Fruit fly (Drosophila melanogaster): ENCODE measurements around the gene tara.

tara gene

dm6 chr3R:16280003-16280998 lies 54.9 kb downstream of the tara start (continued):
- TF ChIP-seq HmgD (GFP tag; optimal IDR thresholded peaks at IDR 0.05) (peak; percentile 99), CG3995 (GFP tag; optimal IDR thresholded peaks at IDR 0.05) (peak; percentile 86), hkb (optimal IDR thresholded peaks at IDR 0.05) (no peak), hkb (GFP tag; IDR thresholded peaks at IDR 0.05) (peak; percentile 100), Side (GFP tag; optimal IDR thresholded peaks at IDR 0.05) (peak; percentile 99), ash1 (GFP tag; optimal IDR thresholded peaks at IDR 0.05) (peak; percentile 92), knrl (GFP tag; IDR thresholded peaks at IDR 0.05; ENCODE audit: partially characterized antibody) (no peak), aop (GFP tag; IDR thresholded peaks at IDR 0.05) (peak; percentile 96), az2 (GFP tag; optimal IDR thresholded peaks at IDR 0.05) (peak; percentile 100), Pdp1 (GFP tag; optimal IDR thresholded peaks at IDR 0.05) (peak; percentile 99), CG2678 (tag; optimal IDR thresholded peaks at IDR 0.05) (peak; percentile 100), CG33557 (GFP tag; optimal IDR thresholded peaks at IDR 0.05) (peak; percentile 100), CG8478 (optimal IDR thresholded peaks at IDR 0.05) (peak; percentile 10), al (GFP tag; IDR thresholded peaks at IDR 0.05) (peak; percentile 99), CG12236 (GFP tag; optimal IDR thresholded peaks at IDR 0.05) (peak; percentile 99), CG8924 (tag; optimal IDR thresholded peaks at IDR 0.05) (peak; percentile 100), Mes4 (GFP tag; optimal IDR thresholded peaks at IDR 0.05) (peak; percentile 99), kni (GFP tag; optimal IDR thresholded peaks at IDR 0.05) (peak; percentile 100), nau (GFP tag; optimal IDR thresholded peaks at IDR 0.05) (peak; percentile 98), Sry-β (GFP tag; optimal IDR thresholded peaks at IDR 0.05) (peak; percentile 66), CG14441 (GFP tag; IDR thresholded peaks at IDR 0.05) (peak; percentile 99), CG13894 (tag; optimal IDR thresholded peaks at IDR 0.05) (peak; percentile 99), CG17186 (GFP tag; optimal IDR thresholded peaks at IDR 0.05) (peak; percentile 91), kah (GFP tag; optimal IDR thresholded peaks at IDR 0.05) (peak; percentile 97), grn (GFP tag; optimal IDR thresholded peaks at IDR 0.05) (peak; percentile 93), Scr (GFP tag; IDR thresholded peaks at IDR 0.05; ENCODE audit: partially characterized antibody) (peak; percentile 56), CG43689 (GFP tag; IDR thresholded peaks at IDR 0.05) (peak; percentile 99), Gug (GFP tag; IDR thresholded peaks at IDR 0.05) (peak; percentile 96), CG2116 (GFP tag; optimal IDR thresholded peaks at IDR 0.05) (peak; percentile 93), CG11696 (GFP tag; IDR thresholded peaks at IDR 0.05) (peak; percentile 98), jumu (GFP tag; optimal IDR thresholded peaks at IDR 0.05) (peak; percentile 99), Ptx1 (GFP tag; IDR thresholded peaks at IDR 0.05) (peak; percentile 99), Sox100B (GFP tag; optimal IDR thresholded peaks at IDR 0.05) (peak; percentile 99), inv (GFP tag; IDR thresholded peaks at IDR 0.05; ENCODE audit: partially characterized antibody) (no peak), Hr78 (GFP tag; optimal IDR thresholded peaks at IDR 0.05) (peak in 1 of 2 experiments; percentile 98), Jarid2 (GFP tag; optimal IDR thresholded peaks at IDR 0.05) (peak; percentile 92), Med (GFP tag) (peak; percentile 100), eyg (GFP tag; optimal IDR thresholded peaks at IDR 0.05) (peak; percentile 99), gce (GFP tag; IDR thresholded peaks at IDR 0.05) (peak; percentile 99), Usf (GFP tag; optimal IDR thresholded peaks at IDR 0.05) (peak; percentile 98), BEAF-32 (GFP tag; optimal IDR thresholded peaks at IDR 0.05) (peak; percentile 40), CG7839 (tag; optimal IDR thresholded peaks at IDR 0.05) (peak; percentile 100), CG12744 (GFP tag; optimal IDR thresholded peaks at IDR 0.05) (peak; percentile 99), ase (GFP tag; IDR thresholded peaks at IDR 0.05) (peak; percentile 99), CG3065 (GFP tag; optimal IDR thresholded peaks at IDR 0.05) (peak; percentile 99), Lhr (GFP tag; optimal IDR thresholded peaks at IDR 0.05) (peak; percentile 98), hb (GFP tag; IDR thresholded peaks at IDR 0.05; ENCODE audit: partially characterized antibody) (no peak), CG42726 (GFP tag; IDR thresholded peaks at IDR 0.05; ENCODE audit: partially characterized antibody) (no peak)
